Fruit fly (Drosophila melanogaster) whole organism, embryonic: Measurements from ENCODE around the gene CG10602.

Experiments
- Adf1 ChIP-seq: fragments of 200-800 bp; sonication (Bioruptor generic); IDR thresholded peaks from 2 replicates; pipeline ENCODE4 v1.3.6; 2022; ENCODE audit warnings: missing biosample characterization, missing genetic modification characterization
- Atf3 ChIP-seq: fragments of 200-800 bp; sonication (Bioruptor generic); optimal IDR thresholded peaks from 3 replicates; lab custom pipeline; 2016; ENCODE audit warnings: missing biosample characterization, missing genetic modification characterization
- CG10366 ChIP-seq: fragments of 200-800 bp; sonication (Bioruptor generic); IDR thresholded peaks from 2 replicates; pipeline ENCODE4 v1.3.6; 2022; ENCODE audit warnings: missing biosample characterization, missing genetic modification characterization
- CG10565 ChIP-seq: fragments of 200-800 bp; sonication (Bioruptor generic); optimal IDR thresholded peaks from 3 replicates; lab custom pipeline; 2016; ENCODE audit warnings: missing biosample characterization, mild to moderate bottlenecking, missing genetic modification characterization
- CG11247 ChIP-seq: fragments of 200-800 bp; sonication (Bioruptor generic); IDR thresholded peaks from 2 replicates; pipeline ENCODE4 v1.3.6; 2022; ENCODE audit warnings: missing biosample characterization, missing genetic modification characterization
- CG12155 ChIP-seq: fragments of 200-800 bp; sonication (Bioruptor generic); optimal IDR thresholded peaks from 3 replicates; lab custom pipeline; 2016; ENCODE audit warnings: missing biosample characterization, missing genetic modification characterization
- CG1603 ChIP-seq: fragments of 200-800 bp; sonication (Bioruptor generic); optimal IDR thresholded peaks from 2 replicates; lab custom pipeline; 2019; ENCODE audit warnings: missing biosample characterization, mild to moderate bottlenecking, missing genetic modification characterization, moderate library complexity
- CG1647 ChIP-seq: fragments of 200-800 bp; sonication (Bioruptor generic); optimal IDR thresholded peaks from 3 replicates; lab custom pipeline; 2016; ENCODE audit warnings: missing biosample characterization, missing genetic modification characterization
- CG17361 ChIP-seq: fragments of 200-800 bp; sonication (Bioruptor generic); IDR thresholded peaks from 3 replicates; pipeline ENCODE4 v1.3.6; 2022; ENCODE audit warnings: missing biosample characterization, missing genetic modification characterization
- CG18476 ChIP-seq: fragments of 200-800 bp; sonication (Bioruptor generic); optimal IDR thresholded peaks from 2 replicates; lab custom pipeline; 2016; ENCODE audit warnings: missing biosample characterization, mild to moderate bottlenecking, missing genetic modification characterization
- CG2712 ChIP-seq: fragments of 200-800 bp; optimal IDR thresholded peaks from 3 replicates; lab custom pipeline; 2019; ENCODE audit warnings: missing biosample characterization, mild to moderate bottlenecking, missing genetic modification characterization, moderate library complexity
- CG2875 ChIP-seq: fragments of 200-800 bp; sonication (Bioruptor generic); optimal IDR thresholded peaks from 2 replicates; lab custom pipeline; 2017; ENCODE audit warnings: missing biosample characterization, mild to moderate bottlenecking, missing genetic modification characterization, missing genetic modification reagents
- CG31388 ChIP-seq: fragments of 200-800 bp; sonication (Bioruptor generic); optimal IDR thresholded peaks from 2 replicates; lab custom pipeline; 2016; ENCODE audit warnings: missing biosample characterization, missing genetic modification characterization
- CG32767 ChIP-seq: fragments of 200-800 bp; sonication (Bioruptor generic); IDR thresholded peaks from 2 replicates; pipeline ENCODE4 v1.3.6; 2022; ENCODE audit warnings: missing biosample characterization, missing genetic modification characterization
- CG4282 ChIP-seq: fragments of 200-800 bp; sonication (Bioruptor generic); optimal IDR thresholded peaks from 2 replicates; lab custom pipeline; 2016; ENCODE audit warnings: missing biosample characterization, missing genetic modification characterization
- CG4854 ChIP-seq: fragments of 200-800 bp; sonication (Bioruptor generic); optimal IDR thresholded peaks from 2 replicates; lab custom pipeline; 2016; ENCODE audit warnings: missing biosample characterization, missing genetic modification characterization, inconsistent platforms
- CG6175 ChIP-seq: fragments of 200-800 bp; sonication (Bioruptor generic); IDR thresholded peaks from 3 replicates; pipeline ENCODE4 v1.3.6; 2022; ENCODE audit warnings: missing biosample characterization, missing genetic modification characterization
- CG6689 ChIP-seq: fragments of 200-800 bp; sonication (Bioruptor generic); IDR thresholded peaks from 2 replicates; pipeline ENCODE4 v1.3.6; 2022; ENCODE audit warnings: missing biosample characterization, missing genetic modification characterization
- CG6854 ChIP-seq: fragments of 200-800 bp; sonication (Bioruptor generic); optimal IDR thresholded peaks from 3 replicates; lab custom pipeline; 2017; ENCODE audit warnings: missing biosample characterization, mild to moderate bottlenecking, missing genetic modification characterization
- CG8478 ChIP-seq: fragments of >200 bp; optimal IDR thresholded peaks from 2 replicates; lab custom pipeline; 2018
- CG8924 ChIP-seq: fragments of 200-800 bp; optimal IDR thresholded peaks from 3 replicates; lab custom pipeline; 2019; ENCODE audit warnings: missing biosample characterization, mild to moderate bottlenecking, missing genetic modification characterization, moderate library complexity
- CG9727 ChIP-seq: fragments of 200-800 bp; sonication (Bioruptor generic); optimal IDR thresholded peaks from 3 replicates; lab custom pipeline; 2017; ENCODE audit warnings: missing biosample characterization, mild to moderate bottlenecking, missing genetic modification characterization
- CoRest ChIP-seq: fragments of 200-800 bp; sonication (Bioruptor generic); optimal IDR thresholded peaks from 3 replicates; lab custom pipeline; 2018; ENCODE audit warnings: missing biosample characterization, mild to moderate bottlenecking, missing genetic modification characterization, moderate library complexity
- D19B ChIP-seq: fragments of 200-800 bp; sonication (Bioruptor generic); optimal IDR thresholded peaks from 2 replicates; lab custom pipeline; 2017; ENCODE audit warnings: missing biosample characterization, mild to moderate bottlenecking, missing genetic modification characterization
- Dad ChIP-seq: fragments of 200-800 bp; sonication (Bioruptor generic); optimal IDR thresholded peaks from 3 replicates; lab custom pipeline; 2016; ENCODE audit warnings: missing biosample characterization, missing genetic modification characterization
- Dek ChIP-seq: fragments of 200-800 bp; sonication (Bioruptor generic); optimal IDR thresholded peaks from 3 replicates; lab custom pipeline; 2019; ENCODE audit warnings: missing biosample characterization, mild to moderate bottlenecking, missing genetic modification characterization, moderate library complexity
- Doc3 ChIP-seq: fragments of 200-800 bp; sonication (Bioruptor generic); IDR thresholded peaks from 3 replicates; pipeline ENCODE4 v1.3.6; 2022; ENCODE audit warnings: missing biosample characterization, missing genetic modification characterization; ENCODE audit not compliant: partially characterized antibody
- Dp ChIP-seq: fragments of 200-800 bp; sonication (Bioruptor generic); optimal IDR thresholded peaks from 2 replicates; lab custom pipeline; 2018; ENCODE audit warnings: missing biosample characterization, mild to moderate bottlenecking, missing genetic modification characterization, moderate library complexity
- H15 ChIP-seq: fragments of 200-800 bp; sonication (Bioruptor generic); IDR thresholded peaks from 3 replicates; pipeline ENCODE4 v1.3.6; 2022; ENCODE audit warnings: missing biosample characterization, missing genetic modification characterization
- Hey ChIP-seq: fragments of 200-800 bp; sonication (Bioruptor generic); optimal IDR thresholded peaks from 3 replicates; lab custom pipeline; 2018; ENCODE audit warnings: missing biosample characterization, mild to moderate bottlenecking, missing genetic modification characterization
- Kr ChIP-seq: fragments of 200-800 bp; sonication (Bioruptor generic); optimal IDR thresholded peaks from 2 replicates; lab custom pipeline; 2017; ENCODE audit warnings: missing biosample characterization, mild to moderate bottlenecking, missing genetic modification characterization
- Lhr ChIP-seq: fragments of 200-800 bp; sonication (Bioruptor generic); optimal IDR thresholded peaks from 3 replicates; lab custom pipeline; 2017; ENCODE audit warnings: mild to moderate bottlenecking, missing biosample characterization, missing genetic modification reagents, missing genetic modification characterization
- Max ChIP-seq: fragments of 200-800 bp; sonication (Bioruptor generic); optimal IDR thresholded peaks from 2 replicates; lab custom pipeline; 2016; ENCODE audit warnings: missing biosample characterization, mild to moderate bottlenecking, missing genetic modification characterization
- Oaz ChIP-seq: fragments of 200-800 bp; sonication (Bioruptor generic); IDR thresholded peaks from 2 replicates; pipeline ENCODE4 v1.3.6; 2022; ENCODE audit warnings: missing biosample characterization, missing genetic modification characterization
- Sin3A ChIP-seq: fragments of >200 bp; optimal IDR thresholded peaks from 2 replicates; lab custom pipeline; 2018
- bab2 ChIP-seq: fragments of 200-800 bp; sonication (Bioruptor generic); optimal IDR thresholded peaks from 2 replicates; lab custom pipeline; 2016; ENCODE audit warnings: missing biosample characterization, missing genetic modification characterization
- cad ChIP-seq: fragments of >200 bp; optimal IDR thresholded peaks from 2 replicates; lab custom pipeline; 2017; ENCODE audit warnings: missing biosample characterization, missing genetic modification characterization
- caup ChIP-seq: fragments of 200-800 bp; sonication (Bioruptor generic); optimal IDR thresholded peaks from 3 replicates; lab custom pipeline; 2017; ENCODE audit warnings: missing biosample characterization, mild to moderate bottlenecking, missing genetic modification characterization, moderate library complexity; ENCODE audit not compliant: severe bottlenecking
- dan ChIP-seq: fragments of 200-800 bp; sonication (Bioruptor generic); IDR thresholded peaks from 2 replicates; pipeline ENCODE4 v1.3.6; 2022; ENCODE audit warnings: missing biosample characterization, missing genetic modification characterization
- dmrt99B ChIP-seq: fragments of 200-800 bp; sonication (Bioruptor generic); optimal IDR thresholded peaks from 2 replicates; lab custom pipeline; 2018; ENCODE audit warnings: missing biosample characterization, mild to moderate bottlenecking, missing genetic modification characterization, moderate library complexity
- esg ChIP-seq: fragments of 200-800 bp; sonication (Bioruptor generic); conservative IDR thresholded peaks from 2 replicates; pipeline ENCODE4 v1.3.6; 2022; ENCODE audit warnings: missing biosample characterization, missing genetic modification characterization
- fd64A ChIP-seq: fragments of 200-800 bp; sonication (Bioruptor generic); optimal IDR thresholded peaks from 3 replicates; lab custom pipeline; 2018; ENCODE audit warnings: missing biosample characterization, mild to moderate bottlenecking, missing genetic modification characterization
- gce ChIP-seq: fragments of 200-800 bp; sonication (Bioruptor generic); IDR thresholded peaks from 3 replicates; pipeline ENCODE4 v1.3.6; 2022; ENCODE audit warnings: missing biosample characterization, missing genetic modification characterization
- gsb-n ChIP-seq: fragments of 200-800 bp; sonication (Bioruptor generic); optimal IDR thresholded peaks from 3 replicates; lab custom pipeline; 2018; ENCODE audit warnings: missing biosample characterization, mild to moderate bottlenecking, missing genetic modification characterization
- insv ChIP-seq, 2 experiments: fragments of 200-800 bp; sonication (Bioruptor generic); optimal IDR thresholded peaks; 3 replicates each; lab custom pipeline; 2016 to 2018; ENCODE audit warnings: missing biosample characterization in 2 of 2, missing genetic modification characterization in 2 of 2
- kay ChIP-seq: fragments of 200-800 bp; sonication (Bioruptor generic); optimal IDR thresholded peaks from 2 replicates; lab custom pipeline; 2016; ENCODE audit warnings: missing biosample characterization, missing genetic modification characterization
- kni ChIP-seq: fragments of 200-800 bp; sonication (Bioruptor generic); optimal IDR thresholded peaks from 3 replicates; lab custom pipeline; 2017; ENCODE audit warnings: mild to moderate bottlenecking, missing biosample characterization, missing genetic modification reagents, missing genetic modification characterization
- knrl ChIP-seq: fragments of 200-800 bp; sonication (Bioruptor generic); IDR thresholded peaks from 3 replicates; pipeline ENCODE4 v1.3.6; 2022; ENCODE audit warnings: missing biosample characterization, missing genetic modification characterization; ENCODE audit not compliant: partially characterized antibody
- mld ChIP-seq: fragments of 200-800 bp; sonication (Bioruptor generic); IDR thresholded peaks from 3 replicates; pipeline ENCODE4 v1.3.6; 2022; ENCODE audit warnings: missing biosample characterization, missing genetic modification characterization; ENCODE audit not compliant: partially characterized antibody
- sug ChIP-seq: fragments of 200-800 bp; optimal IDR thresholded peaks from 2 replicates; lab custom pipeline; 2019; ENCODE audit warnings: missing biosample characterization, mild to moderate bottlenecking, missing genetic modification characterization, moderate library complexity
- tap ChIP-seq: fragments of 200-800 bp; optimal IDR thresholded peaks from 3 replicates; lab custom pipeline; 2019; ENCODE audit warnings: missing biosample characterization, mild to moderate bottlenecking, missing genetic modification characterization, moderate library complexity
- tll ChIP-seq, 2 experiments: fragments of 200-800 bp in 1 of 2; fragments of >200 bp in 1 of 2; sonication (Bioruptor generic) in 1 of 2; optimal IDR thresholded peaks; 2 replicates each; lab custom pipeline; 2017 to 2019; ENCODE audit warnings: missing biosample characterization in 2 of 2, missing genetic modification characterization in 2 of 2, mild to moderate bottlenecking in 1 of 2, moderate library complexity in 1 of 2
- trh ChIP-seq: fragments of 200-800 bp; sonication (Bioruptor generic); optimal IDR thresholded peaks from 2 replicates; lab custom pipeline; 2016; ENCODE audit warnings: missing biosample characterization, missing genetic modification characterization

The CG10602 gene

dm6 chr2L:18875213-18875612, 16.2 kb upstream of the CG10602 start:
- TF ChIP-seq Oaz (GFP tag; lab: Robert Waterston, UW) (no peak), mld (GFP tag; lab: Robert Waterston, UW) (no peak), CG31388 (GFP tag; lab: Kevin White, UChicago) (no peak), CG2712 (tag; lab: Kevin White, UChicago) (no peak), esg (no peak), CG2875 (GFP tag; lab: Kevin White, UChicago) (no peak), Dek (tag; lab: Kevin White, UChicago) (no peak), Dad (GFP tag; lab: Kevin White, UChicago) (no peak), Doc3 (GFP tag; lab: Robert Waterston, UW) (no peak), CG8924 (tag; lab: Kevin White, UChicago) (no peak), CG9727 (GFP tag; lab: Kevin White, UChicago) (no peak), CG1647 (GFP tag; lab: Kevin White, UChicago) (no peak), kay (GFP tag; lab: Kevin White, UChicago) (no peak), bab2 (no peak), cad (GFP tag; lab: Kevin White, UChicago) (peak; percentile 42), knrl (GFP tag; lab: Robert Waterston, UW) (no peak), CG17361 (GFP tag; lab: Robert Waterston, UW) (no peak), CG10366 (no peak), Atf3 (GFP tag; lab: Kevin White, UChicago) (no peak), CG8478 (lab: Kevin White, UChicago) (no peak), CG4854 (no peak), Max (GFP tag; lab: Kevin White, UChicago) (no peak), CG4282 (GFP tag; lab: Kevin White, UChicago) (no peak), CG11247 (GFP tag; lab: Robert Waterston, UW) (no peak), CG6175 (GFP tag; lab: Robert Waterston, UW) (no peak), CG6854 (GFP tag; lab: Kevin White, UChicago) (no peak), tll (GFP tag; optimal IDR thresholded peaks at IDR 0.05; lab: Kevin White, UChicago) (peak in 1 of 2 experiments; percentile 63), trh (GFP tag; lab: Kevin White, UChicago) (no peak), CG18476 (GFP tag; lab: Kevin White, UChicago) (no peak), H15 (no peak), Kr (GFP tag; lab: Kevin White, UChicago) (peak; percentile 10), tap (tag; lab: Kevin White, UChicago) (no peak), dmrt99B (no peak), CG1603 (tag; lab: Kevin White, UChicago) (no peak), gce (GFP tag; lab: Robert Waterston, UW) (no peak), D19B (GFP tag; lab: Kevin White, UChicago) (no peak), caup (GFP tag; lab: Kevin White, UChicago) (no peak), Hey (tag; lab: Kevin White, UChicago) (no peak), gsb-n (peak; percentile 19), Adf1 (no peak), CG10565 (no peak), CG12155 (GFP tag; lab: Kevin White, UChicago) (no peak), sug (tag; lab: Kevin White, UChicago) (no peak), CoRest (tag; lab: Kevin White, UChicago) (no peak), fd64A (GFP tag; lab: Kevin White, UChicago) (no peak), kni (GFP tag; lab: Kevin White, UChicago) (peak; percentile 42), dan (GFP tag; lab: Robert Waterston, UW) (no peak), Lhr (no peak), Dp (GFP tag; lab: Kevin White, UChicago) (no peak), Sin3A (lab: Kevin White, UChicago) (no peak), CG6689 (GFP tag; lab: Robert Waterston, UW) (no peak), insv (GFP tag; optimal IDR thresholded peaks at IDR 0.05; lab: Kevin White, UChicago) (peak in 1 of 2 experiments; percentile 24), CG32767 (GFP tag; lab: Robert Waterston, UW) (no peak)
